Worm (Caenorhabditis elegans): ENCODE measurements around the gene srx-23.

- no peak for TF ChIP-seq tbx-11 (GFP tag; IDR thresholded peaks at IDR 0.05)
- TF ChIP-seq ama-1 (optimal IDR thresholded peaks at IDR 0.05) = no peak
- no peak for TF ChIP-seq ceh-36 (tag; optimal IDR thresholded peaks at IDR 0.05)
- TF ChIP-seq hmbx-1 (tag; optimal IDR thresholded peaks at IDR 0.05) = no peak
- TF ChIP-seq pes-1 (GFP tag; IDR thresholded peaks at IDR 0.05) = no peak
- TF ChIP-seq tbx-37 (GFP tag; conservative IDR thresholded peaks at IDR 0.05) = no peak
- no peak for TF ChIP-seq flt-1 (GFP tag; IDR thresholded peaks at IDR 0.05)
- TF ChIP-seq sea-1 (GFP tag; conservative IDR thresholded peaks at IDR 0.05) = no peak
- TF ChIP-seq F13C5.2 (tag; optimal IDR thresholded peaks at IDR 0.05) = no peak
- TF ChIP-seq ceh-13 (GFP tag; optimal IDR thresholded peaks at IDR 0.05) = no peak
- TF ChIP-seq B0310.2 (tag; optimal IDR thresholded peaks at IDR 0.05) = no peak
- TF ChIP-seq hmg-4 (GFP tag; optimal IDR thresholded peaks at IDR 0.05) = no peak
Observed at ce11 chrV:724946-725806, 43.0 kb downstream of the srx-23 start.
